Worm (Caenorhabditis elegans) whole organism, L1 larva: ENCODE measurements around the gene gas-1.
A peak's percentile ranks its signal among the peaks of the same experiment; 100 is the strongest.

Experiments
- C16A3.4 ChIP-seq: fragments of 150-350 bp; optimal IDR thresholded peaks from 2 replicates; lab custom pipeline; 2014; ENCODE audit warnings: missing biosample characterization, missing genetic modification characterization
- F16B12.6 ChIP-seq: fragments of 150-350 bp; optimal IDR thresholded peaks from 2 replicates; lab custom pipeline; 2014; ENCODE audit warnings: missing biosample characterization, missing genetic modification characterization
- aly-2 ChIP-seq: fragments of 150-350 bp; optimal IDR thresholded peaks from 2 replicates; lab custom pipeline; 2014; ENCODE audit warnings: missing biosample characterization, missing genetic modification characterization
- ama-1 ChIP-seq: fragments of 150-350 bp; optimal IDR thresholded peaks from 2 replicates; lab custom pipeline; 2014
- dsc-1 ChIP-seq: sonication (generic microtip); optimal IDR thresholded peaks from 2 replicates; lab custom pipeline; 2016; ENCODE audit warnings: mild to moderate bottlenecking, missing genetic modification characterization, missing compliant biosample characterization
- efl-1 ChIP-seq, 4 experiments: fragments of 150-350 bp; optimal IDR thresholded peaks in 3 of 4; peaks in 1 of 4; 1 replicate in 1 of 4; 2 replicates in 3 of 4; lab custom pipeline; 2014; ENCODE audit warnings: missing biosample characterization in 2 of 4, missing genetic modification characterization in 2 of 4, missing genetic modification reagents in 2 of 4
- efl-3 ChIP-seq: fragments of 200-800 bp; sonication (Bioruptor generic); optimal IDR thresholded peaks from 2 replicates; lab custom pipeline; 2018; ENCODE audit warnings: mild to moderate bottlenecking, missing genetic modification characterization, missing compliant biosample characterization
- egl-13 ChIP-seq: sonication (generic microtip); optimal IDR thresholded peaks from 2 replicates; lab custom pipeline; 2016; ENCODE audit warnings: missing genotype, missing genetic modification reagents, missing genetic modification characterization, missing compliant biosample characterization
- elt-2 ChIP-seq: sonication (generic microtip); optimal IDR thresholded peaks from 2 replicates; lab custom pipeline; 2016; ENCODE audit warnings: missing genetic modification characterization, mild to moderate bottlenecking, inconsistent platforms, missing compliant biosample characterization, missing genetic modification reagents
- fkh-8 ChIP-seq: sonication (generic microtip); optimal IDR thresholded peaks from 2 replicates; lab custom pipeline; 2016; ENCODE audit warnings: mild to moderate bottlenecking, missing genetic modification characterization, missing compliant biosample characterization
- hlh-17 ChIP-seq: fragments of 200-800 bp; sonication (Bioruptor generic); optimal IDR thresholded peaks from 2 replicates; lab custom pipeline; 2018; ENCODE audit warnings: missing genetic modification characterization, mild to moderate bottlenecking, missing compliant biosample characterization, moderate library complexity, borderline replicate concordance
- lin-14 ChIP-seq: fragments of 200-800 bp; sonication (Bioruptor generic); optimal IDR thresholded peaks from 2 replicates; lab custom pipeline; 2018; ENCODE audit warnings: mild to moderate bottlenecking, missing genetic modification characterization, moderate library complexity, missing compliant biosample characterization
- lir-3 ChIP-seq: sonication (generic microtip); optimal IDR thresholded peaks from 2 replicates; lab custom pipeline; 2016; ENCODE audit warnings: mild to moderate bottlenecking, missing genetic modification characterization, moderate library complexity, missing compliant biosample characterization; ENCODE audit not compliant: poor library complexity
- mdl-1 ChIP-seq, 2 experiments: fragments of 150-350 bp; optimal IDR thresholded peaks; 2 replicates each; lab custom pipeline; 2014 to 2017; ENCODE audit warnings: missing biosample characterization in 2 of 2, missing genetic modification characterization in 2 of 2, inconsistent platforms in 1 of 2
- nhr-19 ChIP-seq: fragments of 200-800 bp; sonication (Bioruptor generic); conservative IDR thresholded peaks from 2 replicates; pipeline ENCODE4 v1.3.6; 2022; ENCODE audit warnings: missing genetic modification characterization, missing compliant biosample characterization
- nhr-237 ChIP-seq: fragments of 150-350 bp; optimal IDR thresholded peaks from 2 replicates; lab custom pipeline; 2014; ENCODE audit warnings: missing biosample characterization, missing genetic modification characterization
- nhr-71 ChIP-seq: sonication (generic microtip); optimal IDR thresholded peaks from 2 replicates; lab custom pipeline; 2016; ENCODE audit warnings: mild to moderate bottlenecking, missing genetic modification characterization, moderate library complexity, missing compliant biosample characterization
- nhr-76 ChIP-seq: sonication (generic microtip); optimal IDR thresholded peaks from 2 replicates; lab custom pipeline; 2017; ENCODE audit warnings: missing biosample characterization, missing genetic modification characterization
- nhr-84 ChIP-seq: sonication (generic microtip); optimal IDR thresholded peaks from 2 replicates; lab custom pipeline; 2017; ENCODE audit warnings: missing biosample characterization, missing genetic modification characterization
- nhr-85 ChIP-seq: sonication (generic microtip); peaks from one replicate; lab custom pipeline; 2016; ENCODE audit warnings: missing genetic modification characterization, inconsistent platforms, missing compliant biosample characterization
- pax-3 ChIP-seq: fragments of 200-800 bp; sonication (Bioruptor generic); optimal IDR thresholded peaks from 2 replicates; lab custom pipeline; 2018; ENCODE audit warnings: mild to moderate bottlenecking, missing genetic modification characterization, moderate library complexity, missing compliant biosample characterization
- pqm-1 ChIP-seq: sonication (generic microtip); optimal IDR thresholded peaks from 3 replicates; lab custom pipeline; 2017; ENCODE audit warnings: missing biosample characterization, missing genetic modification characterization
- rnt-1 ChIP-seq: sonication (generic microtip); optimal IDR thresholded peaks from 2 replicates; lab custom pipeline; 2016; ENCODE audit warnings: mild to moderate bottlenecking, missing genetic modification characterization, moderate library complexity, missing compliant biosample characterization
- skn-1 ChIP-seq: fragments of 150-350 bp; optimal IDR thresholded peaks from 2 replicates; lab custom pipeline; 2014; ENCODE audit warnings: missing biosample characterization, missing genetic modification characterization
- snpc-4 ChIP-seq: fragments of 150-350 bp; optimal IDR thresholded peaks from 2 replicates; lab custom pipeline; 2014; ENCODE audit warnings: missing biosample characterization, missing genetic modification characterization
- sox-4 ChIP-seq: sonication (generic microtip); optimal IDR thresholded peaks from 2 replicates; lab custom pipeline; 2016; ENCODE audit warnings: missing genetic modification characterization, missing compliant biosample characterization
- tbx-2 ChIP-seq: sonication (generic microtip); optimal IDR thresholded peaks from 2 replicates; lab custom pipeline; 2016; ENCODE audit warnings: missing genetic modification characterization, missing compliant biosample characterization
- tlp-1 ChIP-seq: fragments of 150-350 bp; optimal IDR thresholded peaks from 2 replicates; lab custom pipeline; 2014; ENCODE audit warnings: missing biosample characterization, missing genetic modification characterization
- unc-86 ChIP-seq: sonication (generic microtip); optimal IDR thresholded peaks from 2 replicates; lab custom pipeline; 2016; ENCODE audit warnings: missing genetic modification characterization, missing compliant biosample characterization
- unc-98 ChIP-seq: fragments of 200-800 bp; sonication (Bioruptor generic); IDR thresholded peaks from 2 replicates; pipeline ENCODE4 v1.3.6; 2022; ENCODE audit warnings: missing genetic modification characterization, missing compliant biosample characterization
- zip-4 ChIP-seq: fragments of 200-800 bp; sonication (Bioruptor generic); optimal IDR thresholded peaks from 2 replicates; lab custom pipeline; 2018; ENCODE audit warnings: mild to moderate bottlenecking, missing genetic modification characterization, moderate library complexity, missing compliant biosample characterization

Gene gas-1

DNA sequence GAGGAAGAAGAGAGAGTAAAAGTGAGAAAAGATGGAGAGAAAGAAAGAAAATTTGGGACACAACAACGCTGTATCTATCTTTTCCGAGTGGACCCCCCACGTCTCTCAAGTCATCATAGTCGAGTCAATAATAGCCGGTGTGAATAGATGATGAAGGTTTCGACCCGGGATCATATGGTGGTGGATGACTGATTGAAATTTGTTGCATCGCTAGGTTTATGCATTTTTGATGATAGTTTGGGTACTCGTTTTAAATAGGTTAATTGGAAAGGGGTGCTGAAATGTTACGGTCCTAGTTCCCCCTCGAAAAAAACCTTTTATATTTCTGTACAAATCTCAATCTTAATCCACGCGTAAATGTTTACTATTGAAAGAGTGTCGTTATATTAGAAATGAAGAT, 34.7 kb downstream of the gas-1 start:
- TF ChIP-seq unc-86 (tag; lab: Kevin White, UChicago): peak; percentile 0
- no peak for TF ChIP-seq snpc-4 (tag; lab: Kevin White, UChicago)
- TF ChIP-seq lir-3 (tag; lab: Kevin White, UChicago): no peak
- TF ChIP-seq elt-2 (tag; lab: Kevin White, UChicago): no peak
- TF ChIP-seq rnt-1: no peak
- TF ChIP-seq nhr-85 (tag; lab: Kevin White, UChicago): peak; percentile 54
- no peak for TF ChIP-seq pax-3 (tag; lab: Kevin White, UChicago)
- TF ChIP-seq nhr-84 (tag; lab: Kevin White, UChicago): no peak
- TF ChIP-seq efl-1 (optimal IDR thresholded peaks at IDR 0.05; lab: Kevin White, UChicago): no peak
- TF ChIP-seq efl-1 (GFP tag; optimal IDR thresholded peaks at IDR 0.05 in 1 of 2; lab: Kevin White, UChicago): no peak
- TF ChIP-seq fkh-8 (tag; lab: Kevin White, UChicago): no peak
- TF ChIP-seq nhr-19 (GFP tag; lab: Robert Waterston, UW): no peak

ce11 chrX:15554910-15555309, 35.3 kb downstream of the gas-1 start:
- TF ChIP-seq unc-86 (tag; lab: Kevin White, UChicago): peak; percentile 74
- no peak for TF ChIP-seq tlp-1 (tag; lab: Kevin White, UChicago)
- TF ChIP-seq skn-1 (tag; lab: Kevin White, UChicago): no peak
- peak; percentile 44 for TF ChIP-seq lin-14 (GFP tag; lab: Kevin White, UChicago)
- no peak for TF ChIP-seq ama-1 (lab: Kevin White, UChicago)
- TF ChIP-seq egl-13 (tag; lab: Kevin White, UChicago): peak; percentile 30
- no peak for TF ChIP-seq C16A3.4 (tag; lab: Kevin White, UChicago)
- TF ChIP-seq zip-4 (GFP tag; lab: Kevin White, UChicago): no peak
- TF ChIP-seq unc-98 (GFP tag; lab: Robert Waterston, UW): no peak

DNA sequence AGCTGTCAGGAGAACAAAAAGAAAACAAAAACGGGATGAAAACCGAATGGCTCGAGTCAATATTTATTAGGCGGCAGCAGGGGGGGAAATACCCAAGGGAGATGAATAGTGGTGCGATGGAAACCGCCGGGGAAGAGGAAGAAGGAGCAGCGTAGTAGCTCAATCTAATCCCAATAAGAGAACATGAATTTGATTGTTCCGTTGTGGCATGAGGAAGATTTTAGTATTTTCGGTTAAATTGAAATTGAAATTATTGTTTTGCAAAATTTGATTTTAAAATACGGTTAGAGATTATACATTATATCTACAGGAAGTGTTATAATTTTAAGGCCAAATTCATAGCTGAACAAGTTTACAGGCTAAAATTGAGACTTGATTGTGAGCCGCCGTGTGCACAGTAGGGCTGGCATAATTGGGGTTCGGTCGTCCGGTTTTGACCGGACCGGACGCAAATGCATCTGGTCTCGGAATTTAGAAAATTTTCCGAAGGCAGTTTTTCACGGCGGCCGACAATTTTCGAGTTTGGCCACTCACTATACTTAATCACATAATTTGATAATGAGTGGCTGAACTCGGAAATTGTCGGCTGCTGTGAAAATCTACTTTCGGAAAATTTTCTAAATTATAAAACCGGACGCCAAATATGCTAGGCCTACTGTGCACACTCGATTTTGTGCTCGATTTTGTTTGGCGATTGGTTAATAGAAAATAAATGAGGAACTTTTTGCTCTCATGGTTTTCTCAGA, 38.0 kb downstream of the gas-1 start:
- TF ChIP-seq lin-14 (GFP tag; lab: Kevin White, UChicago): peak; percentile 40
- no peak for TF ChIP-seq sox-4
- no peak for TF ChIP-seq nhr-76
- TF ChIP-seq snpc-4 (tag; lab: Kevin White, UChicago): peak; percentile 70

DNA sequence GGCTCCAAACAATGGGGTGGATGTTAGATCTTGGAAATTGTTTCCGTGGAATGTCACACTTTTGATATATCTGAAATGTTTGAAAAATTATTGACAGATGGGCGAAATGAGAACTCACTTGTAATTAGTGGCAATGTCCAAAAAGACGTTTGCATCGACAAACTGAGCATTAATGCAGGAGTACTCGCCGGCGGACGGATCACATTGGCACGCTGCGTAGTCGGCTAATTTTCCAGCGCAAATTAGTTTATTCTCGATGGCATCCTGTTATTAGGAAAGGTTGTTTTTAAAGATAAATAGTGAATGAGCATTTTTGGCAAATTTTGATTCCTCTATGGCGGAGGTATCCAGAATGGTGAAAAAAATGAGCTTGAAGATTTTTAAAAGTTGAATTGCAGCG, 39.4 kb downstream of the gas-1 start:
- no peak for TF ChIP-seq efl-1 (optimal IDR thresholded peaks at IDR 0.05; lab: Kevin White, UChicago)
- TF ChIP-seq efl-1 (GFP tag; optimal IDR thresholded peaks at IDR 0.05 in 1 of 2; lab: Kevin White, UChicago): no peak
- no peak for TF ChIP-seq pqm-1
- TF ChIP-seq lin-14 (GFP tag; lab: Kevin White, UChicago): peak; percentile 46

DNA sequence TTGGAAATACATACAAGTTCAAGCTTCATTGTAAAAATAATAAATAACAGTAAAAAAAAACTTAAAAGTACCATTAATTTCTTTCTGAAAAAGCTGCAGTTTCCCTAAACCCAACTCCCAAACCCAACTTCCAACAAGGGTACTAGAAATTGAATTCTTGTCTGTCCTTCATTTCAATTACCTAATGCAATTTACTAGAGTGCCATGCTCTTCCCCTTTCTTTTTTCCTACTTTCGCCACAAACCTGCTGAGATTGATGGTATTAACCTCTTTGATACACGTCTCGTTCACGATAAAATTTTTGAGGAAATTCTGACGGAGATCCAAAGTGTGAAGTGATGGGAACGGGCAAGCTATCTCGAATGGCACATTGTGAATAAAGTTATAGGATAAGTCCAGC, 42.3 kb downstream of the gas-1 start:
- TF ChIP-seq hlh-17: no peak
- no peak for TF ChIP-seq nhr-237 (tag; lab: Kevin White, UChicago)
- TF ChIP-seq lin-14 (GFP tag; lab: Kevin White, UChicago): peak; percentile 44
- TF ChIP-seq nhr-71 (tag; lab: Kevin White, UChicago): no peak
- TF ChIP-seq tbx-2 (tag; lab: Kevin White, UChicago): peak; percentile 28
- TF ChIP-seq C16A3.4 (tag; lab: Kevin White, UChicago): no peak
- TF ChIP-seq aly-2 (tag; lab: Kevin White, UChicago): no peak
- TF ChIP-seq dsc-1 (tag; lab: Kevin White, UChicago): no peak
- TF ChIP-seq mdl-1 (tag; optimal IDR thresholded peaks at IDR 0.05; lab: Kevin White, UChicago): no peak
- TF ChIP-seq pqm-1: no peak
- no peak for TF ChIP-seq efl-3 (GFP tag; lab: Kevin White, UChicago)
- TF ChIP-seq F16B12.6: no peak
